Worm (Caenorhabditis elegans): ENCODE results near the gene scrm-7.

The scrm-7 gene

ce11 chrV:14790792-14791191 lies 11.2 kb upstream of the scrm-7 start:
- TF ChIP-seq rnt-1 (tag; optimal IDR thresholded peaks at IDR 0.05) (no peak), aha-1 (tag; optimal IDR thresholded peaks at IDR 0.05) (no peak), lin-35 (GFP tag; optimal IDR thresholded peaks at IDR 0.05) (no peak), snu-23 (GFP tag; optimal IDR thresholded peaks at IDR 0.05) (no peak), C34B4.2 (tag; optimal IDR thresholded peaks at IDR 0.05) (no peak), xbp-1 (tag; optimal IDR thresholded peaks at IDR 0.05) (no peak), ceh-8 (GFP tag; optimal IDR thresholded peaks at IDR 0.05) (peak; percentile 3), nhr-77 (tag; optimal IDR thresholded peaks at IDR 0.05) (no peak), lin-14 (GFP tag; optimal IDR thresholded peaks at IDR 0.05) (peak; percentile 35), ceh-88 (GFP tag; IDR thresholded peaks at IDR 0.05) (no peak), irx-1 (tag; optimal IDR thresholded peaks at IDR 0.05) (no peak)

ce11 chrV:14788462-14788861 lies 8.9 kb upstream of the scrm-7 start:
- no peak for TF ChIP-seq lir-3 (tag; optimal IDR thresholded peaks at IDR 0.05; ENCODE audit: poor library complexity)
- TF ChIP-seq lin-13 (GFP tag; optimal IDR thresholded peaks at IDR 0.05) = no peak
- TF ChIP-seq rnt-1 (tag; optimal IDR thresholded peaks at IDR 0.05) = no peak
- no peak for TF ChIP-seq ceh-82 (tag; optimal IDR thresholded peaks at IDR 0.05)
- no peak for TF ChIP-seq nhr-71 (tag; optimal IDR thresholded peaks at IDR 0.05)
- TF ChIP-seq efl-3 (GFP tag; optimal IDR thresholded peaks at IDR 0.05) = no peak
- TF ChIP-seq fkh-8 (tag; optimal IDR thresholded peaks at IDR 0.05) = no peak
- no peak for TF ChIP-seq hlh-4 (tag; optimal IDR thresholded peaks at IDR 0.05)
- no peak for TF ChIP-seq pqm-1 (tag; optimal IDR thresholded peaks at IDR 0.05)
- no peak for TF ChIP-seq nhr-76 (tag; optimal IDR thresholded peaks at IDR 0.05)
- TF ChIP-seq nhr-85 (tag) = peak; percentile 74
- TF ChIP-seq fkh-10 (GFP tag; optimal IDR thresholded peaks at IDR 0.05) = no peak
- no peak for TF ChIP-seq grh-1 (GFP tag; IDR thresholded peaks at IDR 0.05)
- TF ChIP-seq sox-4 (tag; optimal IDR thresholded peaks at IDR 0.05) = no peak
- no peak for TF ChIP-seq aly-2 (tag; optimal IDR thresholded peaks at IDR 0.05)
- TF ChIP-seq elt-3 (tag; optimal IDR thresholded peaks at IDR 0.05) = peak in 1 of 6 experiments; percentile 60
- TF ChIP-seq F16B12.6 (tag; optimal IDR thresholded peaks at IDR 0.05) = no peak
- peak; percentile 53 for TF ChIP-seq lin-14 (GFP tag; optimal IDR thresholded peaks at IDR 0.05)
- TF ChIP-seq dpl-1 (GFP tag; optimal IDR thresholded peaks at IDR 0.05) = no peak
- TF ChIP-seq nhr-47 (tag; optimal IDR thresholded peaks at IDR 0.05) = no peak
- no peak for TF ChIP-seq ces-1 (GFP tag; optimal IDR thresholded peaks at IDR 0.05)
- TF ChIP-seq snu-23 (GFP tag; optimal IDR thresholded peaks at IDR 0.05) = peak; percentile 18
- no peak for TF ChIP-seq fkh-4 (tag; optimal IDR thresholded peaks at IDR 0.05; ENCODE audit: borderline replicate concordance)
- TF ChIP-seq lin-15B (tag; optimal IDR thresholded peaks at IDR 0.05) = no peak
- TF ChIP-seq ceh-63 (GFP tag; optimal IDR thresholded peaks at IDR 0.05) = no peak
- no peak for TF ChIP-seq alr-1 (tag; optimal IDR thresholded peaks at IDR 0.05; ENCODE audit: borderline replicate concordance)
- TF ChIP-seq tbx-2 (tag; optimal IDR thresholded peaks at IDR 0.05) = no peak
- TF ChIP-seq lin-35 (GFP tag; optimal IDR thresholded peaks at IDR 0.05) = no peak
- TF ChIP-seq blmp-1 (tag; optimal IDR thresholded peaks at IDR 0.05) = peak; percentile 96
- TF ChIP-seq aha-1 (tag; optimal IDR thresholded peaks at IDR 0.05) = no peak
- no peak for TF ChIP-seq zip-4 (GFP tag; optimal IDR thresholded peaks at IDR 0.05)
- no peak for TF ChIP-seq ets-5 (GFP tag; IDR thresholded peaks at IDR 0.05)
- TF ChIP-seq efl-1 (optimal IDR thresholded peaks at IDR 0.05) = no peak
- peak in 1 of 2 experiments; percentile 67 for TF ChIP-seq efl-1 (GFP tag; optimal IDR thresholded peaks at IDR 0.05 in 1 of 2)
- no peak for TF ChIP-seq swsn-7 (tag; optimal IDR thresholded peaks at IDR 0.05)
- no peak for TF ChIP-seq skn-1 (tag; optimal IDR thresholded peaks at IDR 0.05)
- TF ChIP-seq pag-3 (tag; optimal IDR thresholded peaks at IDR 0.05; ENCODE audit: borderline replicate concordance, insufficient read depth) = no peak
- TF ChIP-seq ztf-4 (tag; optimal IDR thresholded peaks at IDR 0.05) = no peak
- TF ChIP-seq nhr-20 (tag; optimal IDR thresholded peaks at IDR 0.05) = peak; percentile 25
- no peak for TF ChIP-seq C34B4.2 (tag; optimal IDR thresholded peaks at IDR 0.05)
- no peak for TF ChIP-seq xbp-1 (tag; optimal IDR thresholded peaks at IDR 0.05)
